Fruit fly (Drosophila melanogaster) whole organism, embryonic: ENCODE results near the gene CG13384.

Experiments used
- ATbp ChIP-seq: fragments of 200-800 bp; sonication (Bioruptor generic); optimal IDR thresholded peaks from 2 replicates; lab custom pipeline; 2017; ENCODE audit warnings: missing biosample characterization, mild to moderate bottlenecking, missing genetic modification characterization, missing genetic modification reagents
- Asciz ChIP-seq: fragments of 200-800 bp; sonication (Bioruptor generic); optimal IDR thresholded peaks from 2 replicates; lab custom pipeline; 2017; ENCODE audit warnings: missing biosample characterization, mild to moderate bottlenecking, missing genetic modification characterization, missing genetic modification reagents
- CG10209 ChIP-seq: fragments of 200-800 bp; sonication (Bioruptor generic); optimal IDR thresholded peaks from 3 replicates; lab custom pipeline; 2017; ENCODE audit warnings: missing biosample characterization, mild to moderate bottlenecking, missing genetic modification characterization, missing genetic modification reagents
- CG10321 ChIP-seq: fragments of 200-800 bp; sonication (Bioruptor generic); IDR thresholded peaks from 2 replicates; pipeline ENCODE4 v1.3.6; 2022; ENCODE audit warnings: missing biosample characterization, missing genetic modification characterization
- CG12071 ChIP-seq: fragments of 200-800 bp; sonication (Bioruptor generic); optimal IDR thresholded peaks from 3 replicates; lab custom pipeline; 2018; ENCODE audit warnings: missing biosample characterization, mild to moderate bottlenecking, missing genetic modification characterization
- CG1233 ChIP-seq: fragments of 200-800 bp; sonication (Bioruptor generic); optimal IDR thresholded peaks from 4 replicates; lab custom pipeline; 2018; ENCODE audit warnings: missing biosample characterization, mild to moderate bottlenecking, missing genetic modification characterization
- CG13296 ChIP-seq: fragments of 200-800 bp; sonication (Bioruptor generic); optimal IDR thresholded peaks from 3 replicates; lab custom pipeline; 2018; ENCODE audit warnings: missing biosample characterization, mild to moderate bottlenecking, missing genetic modification characterization
- CG1602 ChIP-seq: fragments of 200-800 bp; sonication (Bioruptor generic); optimal IDR thresholded peaks from 3 replicates; lab custom pipeline; 2016; ENCODE audit warnings: missing biosample characterization, missing genetic modification characterization
- CG1603 ChIP-seq: fragments of 200-800 bp; sonication (Bioruptor generic); optimal IDR thresholded peaks from 2 replicates; lab custom pipeline; 2019; ENCODE audit warnings: missing biosample characterization, mild to moderate bottlenecking, missing genetic modification characterization, moderate library complexity
- CG1647 ChIP-seq: fragments of 200-800 bp; sonication (Bioruptor generic); optimal IDR thresholded peaks from 3 replicates; lab custom pipeline; 2016; ENCODE audit warnings: missing biosample characterization, missing genetic modification characterization
- CG17385 ChIP-seq: fragments of 200-800 bp; sonication (Bioruptor generic); optimal IDR thresholded peaks from 3 replicates; lab custom pipeline; 2018; ENCODE audit warnings: missing biosample characterization, mild to moderate bottlenecking, missing genetic modification characterization
- CG1792 ChIP-seq: fragments of 200-800 bp; sonication (Bioruptor generic); optimal IDR thresholded peaks from 2 replicates; lab custom pipeline; 2016; ENCODE audit warnings: missing biosample characterization, missing genetic modification characterization
- CG2199 ChIP-seq: fragments of 200-800 bp; sonication (Bioruptor generic); IDR thresholded peaks from 3 replicates; pipeline ENCODE4 v1.3.6; 2022; ENCODE audit warnings: missing biosample characterization, missing genetic modification characterization
- CG32772 ChIP-seq: fragments of 200-800 bp; sonication (Bioruptor generic); IDR thresholded peaks from 2 replicates; pipeline ENCODE4 v1.3.6; 2022; ENCODE audit warnings: missing biosample characterization, missing genetic modification characterization
- CG7963 ChIP-seq: fragments of 200-800 bp; sonication (Bioruptor generic); IDR thresholded peaks from 3 replicates; pipeline ENCODE4 v1.3.6; 2022; ENCODE audit warnings: missing biosample characterization, missing genetic modification characterization; ENCODE audit not compliant: partially characterized antibody
- Nf-YB ChIP-seq: fragments of 200-800 bp; sonication (Bioruptor generic); optimal IDR thresholded peaks from 3 replicates; lab custom pipeline; 2019; ENCODE audit warnings: missing biosample characterization, mild to moderate bottlenecking, missing genetic modification characterization, moderate library complexity
- Pdp1 ChIP-seq, 2 experiments: fragments of 200-800 bp; sonication (Bioruptor generic); optimal IDR thresholded peaks; 3 replicates each; lab custom pipeline; 2016; ENCODE audit warnings: missing biosample characterization in 2 of 2, missing genetic modification characterization in 2 of 2, mild to moderate bottlenecking in 1 of 2, moderate library complexity in 1 of 2
- Usf ChIP-seq: fragments of 200-800 bp; sonication (Bioruptor generic); optimal IDR thresholded peaks from 2 replicates; lab custom pipeline; 2017; ENCODE audit warnings: missing genotype, missing biosample characterization, missing genetic modification characterization
- cg ChIP-seq: fragments of 200-800 bp; sonication (Bioruptor generic); optimal IDR thresholded peaks from 3 replicates; lab custom pipeline; 2019; ENCODE audit warnings: missing biosample characterization, mild to moderate bottlenecking, missing genetic modification characterization, moderate library complexity
- crc ChIP-seq: fragments of 200-800 bp; sonication (Bioruptor generic); optimal IDR thresholded peaks from 2 replicates; lab custom pipeline; 2016; ENCODE audit warnings: missing biosample characterization, missing genetic modification characterization
- kni ChIP-seq: fragments of 200-800 bp; sonication (Bioruptor generic); optimal IDR thresholded peaks from 3 replicates; lab custom pipeline; 2017; ENCODE audit warnings: mild to moderate bottlenecking, missing biosample characterization, missing genetic modification reagents, missing genetic modification characterization
- lola ChIP-seq, 3 experiments: fragments of >200 bp in 2 of 3; fragments of 200-800 bp in 1 of 3; sonication (Bioruptor generic) in 1 of 3; optimal IDR thresholded peaks; 2 replicates each; lab custom pipeline; 2017 to 2019; ENCODE audit warnings: missing biosample characterization in 3 of 3, missing genetic modification characterization in 3 of 3, mild to moderate bottlenecking in 1 of 3, moderate library complexity in 1 of 3
- lov ChIP-seq, 2 experiments: fragments of 200-800 bp in 1 of 2; fragments of >200 bp in 1 of 2; sonication (Bioruptor generic) in 1 of 2; IDR thresholded peaks in 1 of 2; optimal IDR thresholded peaks in 1 of 2; 2 replicates in 1 of 2; 3 replicates in 1 of 2; pipeline versions ENCODE4 v1.3.6 to Lab custom; 2017 to 2022; ENCODE audit warnings: missing biosample characterization in 1 of 2, missing genetic modification characterization in 1 of 2
- onecut ChIP-seq: fragments of 200-800 bp; sonication (Bioruptor generic); IDR thresholded peaks from 2 replicates; pipeline ENCODE4 v1.3.6; 2022; ENCODE audit warnings: missing biosample characterization, missing genetic modification characterization
- rib ChIP-seq: fragments of 200-800 bp; sonication (Bioruptor generic); IDR thresholded peaks from 2 replicates; pipeline ENCODE4 v1.3.6; 2022; ENCODE audit warnings: missing biosample characterization, missing genetic modification characterization
- ro ChIP-seq: fragments of 200-800 bp; sonication (Bioruptor generic); IDR thresholded peaks from 2 replicates; pipeline ENCODE4 v1.3.6; 2022; ENCODE audit warnings: missing biosample characterization, missing genetic modification characterization
- sens ChIP-seq: fragments of 200-800 bp; sonication (Bioruptor generic); peaks from one replicate; lab custom pipeline; 2016; ENCODE audit warnings: missing biosample characterization, missing genetic modification characterization
- seq ChIP-seq: fragments of 200-800 bp; sonication (Bioruptor generic); IDR thresholded peaks from 2 replicates; pipeline ENCODE4 v1.3.6; 2022; ENCODE audit warnings: missing biosample characterization, missing genetic modification characterization
- shn ChIP-seq: fragments of 200-800 bp; sonication (Bioruptor generic); optimal IDR thresholded peaks from 3 replicates; lab custom pipeline; 2016; ENCODE audit warnings: missing biosample characterization, missing genetic modification characterization
- vvl ChIP-seq: fragments of 200-800 bp; sonication (Bioruptor generic); IDR thresholded peaks from 2 replicates; pipeline ENCODE4 v1.3.6; 2022; ENCODE audit warnings: missing biosample characterization, missing genetic modification characterization

CG13384 gene

DNA sequence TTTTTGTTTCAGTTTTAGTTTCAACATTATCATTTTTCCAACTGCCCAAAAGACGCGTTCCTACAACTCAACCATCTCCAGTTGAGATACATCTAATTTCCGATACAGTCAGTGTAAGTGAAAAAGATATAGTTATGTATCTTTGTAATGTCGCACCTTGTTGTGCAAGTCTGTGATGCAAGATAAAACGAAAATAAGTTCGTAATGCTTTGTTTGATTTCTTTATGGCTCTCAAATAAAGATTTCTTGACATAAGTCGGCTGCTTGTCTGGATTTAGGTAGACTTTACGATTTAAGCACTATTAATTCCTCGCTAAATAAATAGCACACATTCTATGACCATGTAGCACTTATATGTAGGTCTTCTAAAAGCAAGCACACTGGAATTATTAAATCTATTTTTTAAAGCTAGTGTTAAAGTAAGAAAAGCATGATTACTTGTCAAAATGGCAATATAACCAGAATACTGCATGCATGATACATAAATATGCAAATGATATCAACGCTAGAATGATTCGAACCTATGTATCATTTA lies 797 bp downstream of the CG13384 start:
- TF ChIP-seq Asciz (GFP tag; lab: Kevin White, UChicago) (peak; percentile 38), ro (GFP tag; lab: Robert Waterston, UW) (no peak), vvl (GFP tag; lab: Robert Waterston, UW) (no peak), Pdp1 (GFP tag; optimal IDR thresholded peaks at IDR 0.05; lab: Kevin White, UChicago) (peak in 1 of 2 experiments; percentile 79), ATbp (GFP tag; lab: Kevin White, UChicago) (peak; percentile 35), CG2199 (no peak), CG1792 (GFP tag; lab: Kevin White, UChicago) (no peak), rib (GFP tag; lab: Robert Waterston, UW) (no peak), CG1603 (tag; lab: Kevin White, UChicago) (peak; percentile 5), CG1602 (no peak), crc (GFP tag; lab: Kevin White, UChicago) (no peak), seq (GFP tag; lab: Robert Waterston, UW) (no peak), CG12071 (GFP tag; lab: Kevin White, UChicago) (peak; percentile 19), sens (peak; percentile 81), CG13296 (GFP tag; lab: Kevin White, UChicago) (peak; percentile 32), CG1647 (GFP tag; lab: Kevin White, UChicago) (no peak), CG17385 (GFP tag; lab: Kevin White, UChicago) (peak; percentile 7)

DNA sequence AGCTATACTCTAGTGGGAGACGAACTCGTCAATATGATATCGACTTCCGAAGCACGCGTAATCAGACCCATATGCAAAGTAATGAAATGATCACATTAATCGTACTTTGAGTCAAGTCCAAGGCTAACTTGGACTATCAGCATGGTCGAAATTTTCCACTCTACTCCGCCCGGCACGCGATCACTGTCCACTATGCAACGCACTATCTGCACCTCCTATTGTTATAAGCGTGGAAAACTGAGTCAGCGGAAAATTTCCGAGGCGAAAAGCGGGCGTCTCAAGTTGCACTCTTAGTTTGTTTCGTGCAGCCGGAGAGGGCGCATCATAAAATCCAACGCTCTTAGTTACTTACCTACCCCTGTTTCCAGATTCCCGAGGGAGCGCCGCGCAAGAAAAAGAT lies 1.6 kb downstream of the CG13384 start:
- TF ChIP-seq CG1603 (tag; lab: Kevin White, UChicago) (no peak), lov (optimal IDR thresholded peaks at IDR 0.05; lab: Kevin White, UChicago) (no peak), lov (GFP tag; IDR thresholded peaks at IDR 0.05; lab: Robert Waterston, UW) (0 out of 3 replicates have a peak, but pooled peaks have one; percentile 30)

DNA sequence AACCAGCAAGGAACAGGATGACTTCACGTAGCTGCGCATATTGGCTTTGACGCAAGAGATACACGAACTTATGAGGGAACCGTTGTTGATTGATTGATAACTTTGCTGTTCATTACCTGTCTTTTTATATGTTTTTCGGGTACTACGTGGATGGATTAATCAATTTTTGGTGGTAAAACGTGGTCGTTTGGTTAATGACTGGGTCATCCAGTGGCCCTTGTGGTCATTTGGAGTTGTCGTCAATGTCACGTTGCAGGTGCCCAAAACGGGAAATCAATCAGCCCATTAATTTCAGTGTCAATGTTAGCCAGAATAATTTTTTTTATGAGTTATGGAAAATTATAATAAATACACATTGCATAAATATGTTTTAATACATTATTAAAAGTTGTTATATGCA lies 5.0 kb downstream of the CG13384 start, which contains the start of gene CG42819:
Gene CG42819, minus strand, starts transcription at position 101 of the 400 bp plus-strand sequence.
- no peak for TF ChIP-seq CG1233 (GFP tag; lab: Kevin White, UChicago)
- peak; percentile 21 for TF ChIP-seq kni (GFP tag; lab: Kevin White, UChicago)

DNA sequence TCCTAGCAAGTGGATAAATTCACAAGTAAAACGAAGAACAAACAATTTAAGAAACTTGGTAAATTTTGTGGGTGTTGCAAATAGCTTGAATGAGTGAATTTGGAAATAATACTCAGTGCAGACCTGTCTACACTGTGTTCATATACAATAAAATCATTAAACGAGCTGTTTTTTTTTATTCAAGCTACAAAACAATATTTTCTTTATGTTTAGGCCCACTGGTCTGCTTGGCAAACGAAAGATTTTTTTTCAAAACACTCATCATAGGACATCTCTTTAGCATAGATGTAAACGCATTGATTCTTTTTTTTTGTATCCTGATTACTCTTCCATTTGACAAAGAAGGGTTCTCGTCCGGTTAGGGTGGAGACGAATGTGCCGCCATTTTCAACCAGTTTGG lies 8.0 kb downstream of the CG13384 start, which contains the start of gene CG42820:
Gene CG42820, minus strand, starts transcription at position 101 of the 400 bp plus-strand sequence.
- TF ChIP-seq lola (GFP tag; optimal IDR thresholded peaks at IDR 0.05; lab: Kevin White, UChicago) (no peak), sens (peak; percentile 21)

DNA sequence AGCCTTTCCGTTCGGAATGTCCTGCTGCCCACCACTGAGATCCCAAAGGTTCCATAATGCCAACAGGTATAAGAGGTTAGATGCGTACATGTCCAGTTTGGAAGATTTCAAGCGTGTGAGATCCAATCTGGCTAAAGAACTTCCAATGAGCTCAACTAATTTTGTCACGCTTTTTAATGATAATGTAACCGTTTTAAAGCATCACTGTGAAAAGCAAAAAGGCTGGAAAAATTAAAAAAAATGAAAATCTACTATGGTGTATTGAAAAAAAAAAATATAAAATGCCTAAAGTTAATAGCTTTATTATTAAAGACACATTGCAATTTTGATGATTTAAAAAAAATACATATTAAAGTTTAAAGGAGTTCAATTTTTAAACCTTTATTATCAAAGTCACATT lies 8.9 kb downstream of the CG13384 start, which contains the start of gene Acp29AB:
Gene Acp29AB, minus strand, starts transcription at position 101 of the 400 bp plus-strand sequence.
- no peak for TF ChIP-seq CG7963
- TF ChIP-seq rib (GFP tag; lab: Robert Waterston, UW), result no peak

DNA sequence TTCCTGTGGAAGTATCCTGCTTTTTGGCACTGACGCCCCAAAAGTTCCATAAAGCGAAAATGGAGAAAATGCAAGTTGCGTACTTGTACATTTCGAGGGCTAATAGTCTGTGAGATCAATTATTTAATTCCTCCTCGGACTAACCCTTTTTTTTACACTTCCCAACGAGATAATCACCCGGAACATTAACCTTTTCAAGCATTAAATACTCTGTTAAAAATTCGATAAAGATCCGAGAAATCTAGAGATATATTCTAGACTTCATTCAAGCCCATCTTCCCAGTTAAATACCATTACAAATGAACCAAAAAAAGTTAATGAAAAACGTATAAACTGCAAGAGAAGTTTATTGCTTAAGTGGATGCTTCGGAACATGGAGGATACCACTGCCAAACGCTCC lies 9.9 kb downstream of the CG13384 start, which contains the start of gene lectin-29Ca:
Gene lectin-29Ca, minus strand, starts transcription at position 101 of the 400 bp plus-strand sequence.
- no peak for TF ChIP-seq shn (GFP tag; lab: Kevin White, UChicago)
- no peak for TF ChIP-seq CG10209 (GFP tag; lab: Kevin White, UChicago)
- no peak for TF ChIP-seq cg (GFP tag; lab: Kevin White, UChicago)
- no peak for TF ChIP-seq Nf-YB
- no peak for TF ChIP-seq Usf (GFP tag; lab: Kevin White, UChicago)
- TF ChIP-seq rib (GFP tag; lab: Robert Waterston, UW), result no peak
- TF ChIP-seq onecut (GFP tag; lab: Robert Waterston, UW), result no peak
- no peak for TF ChIP-seq CG10321 (GFP tag; lab: Robert Waterston, UW)
- TF ChIP-seq CG32772 (GFP tag; lab: Robert Waterston, UW), result no peak
